Worm (Caenorhabditis elegans) whole organism, L2 larva: ENCODE measurements around the gene T14B4.20.

Source experiments
- F13H6.1 ChIP-seq: sonication (generic microtip); optimal IDR thresholded peaks from 2 replicates; lab custom pipeline; 2016; ENCODE audit warnings: missing genetic modification characterization, missing compliant biosample characterization
- ZK546.5 ChIP-seq: sonication (generic microtip); optimal IDR thresholded peaks from 2 replicates; lab custom pipeline; 2017; ENCODE audit warnings: missing biosample characterization, missing genetic modification characterization
- ceh-82 ChIP-seq: fragments of 150-350 bp; optimal IDR thresholded peaks from 2 replicates; lab custom pipeline; 2014; ENCODE audit warnings: missing biosample characterization, missing genetic modification characterization
- lin-13 ChIP-seq: fragments of 150-350 bp; optimal IDR thresholded peaks from 2 replicates; lab custom pipeline; 2014; ENCODE audit warnings: missing biosample characterization, missing genetic modification reagents, missing genetic modification characterization
- nhr-6 ChIP-seq: fragments of 150-350 bp; optimal IDR thresholded peaks from 2 replicates; lab custom pipeline; 2014; ENCODE audit warnings: missing biosample characterization, missing genetic modification characterization
- snpc-4 ChIP-seq: fragments of 150-350 bp; optimal IDR thresholded peaks from 2 replicates; lab custom pipeline; 2014; ENCODE audit warnings: missing biosample characterization, missing genetic modification characterization
- unc-62 ChIP-seq: fragments of 150-350 bp; optimal IDR thresholded peaks from 2 replicates; lab custom pipeline; 2014; ENCODE audit warnings: missing biosample characterization, missing genetic modification reagents, missing genetic modification characterization
- ztf-11 ChIP-seq: sonication (generic microtip); optimal IDR thresholded peaks from 2 replicates; lab custom pipeline; 2017; ENCODE audit warnings: missing biosample characterization, missing genetic modification characterization

DNA sequence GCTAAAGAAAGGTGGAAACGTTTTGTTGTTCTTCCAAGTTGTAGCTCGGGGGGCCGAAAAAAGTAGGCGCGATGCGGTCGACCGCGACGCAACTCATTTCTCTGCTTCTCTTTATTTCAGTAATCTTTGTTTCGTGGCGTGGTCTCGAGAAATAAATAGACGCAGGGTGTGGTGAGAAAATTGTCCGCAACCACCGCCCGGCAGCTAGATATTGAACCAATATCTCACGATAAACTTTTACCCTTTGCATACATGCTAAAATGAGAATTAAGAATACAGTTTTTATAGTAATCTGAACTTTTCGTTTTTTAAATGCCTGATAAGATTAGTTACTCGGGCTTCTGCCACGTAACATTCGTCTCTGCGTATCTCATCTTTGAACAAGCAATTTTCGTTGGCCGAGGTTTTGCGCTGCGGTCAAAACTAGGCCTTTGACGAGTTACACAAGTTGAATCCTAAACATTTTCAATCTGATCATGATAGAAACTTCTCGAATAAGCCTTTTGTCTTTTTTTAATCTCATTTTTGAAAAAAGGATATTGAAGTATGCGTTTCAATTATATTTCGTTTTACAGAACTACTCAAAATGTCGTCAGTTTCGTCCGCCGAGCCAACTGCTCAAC, 32.9 kb upstream of the T14B4.20 start, which contains the start of gene gyf-1:
- TF ChIP-seq snpc-4 (tag; lab: Kevin White, UChicago): peak; percentile 21
- TF ChIP-seq unc-62: no peak
- no peak for TF ChIP-seq nhr-6 (tag; lab: Kevin White, UChicago)
- TF ChIP-seq ztf-11: no peak
- no peak for TF ChIP-seq ceh-82 (tag; lab: Kevin White, UChicago)
- no peak for TF ChIP-seq ZK546.5
- TF ChIP-seq F13H6.1: peak; percentile 34
- no peak for TF ChIP-seq lin-13
